Worm (Caenorhabditis elegans) whole organism, midembryonic: ENCODE results near the gene txt-13.

Experiments used
- flt-1 ChIP-seq: fragments of 200-800 bp; sonication (Bioruptor generic); IDR thresholded peaks from 2 replicates; pipeline ENCODE4 v1.3.6; 2022; ENCODE audit warnings: missing genetic modification characterization, missing compliant biosample characterization
- klf-2 ChIP-seq: fragments of 200-800 bp; sonication (Bioruptor generic); conservative IDR thresholded peaks from 2 replicates; pipeline ENCODE4 v1.3.6; 2022; ENCODE audit warnings: missing genetic modification reagents, missing genetic modification characterization, missing compliant biosample characterization
- med-1 ChIP-seq: sonication (generic microtip); optimal IDR thresholded peaks from 2 replicates; lab custom pipeline; 2017; ENCODE audit warnings: missing genetic modification characterization, mild to moderate bottlenecking, missing compliant biosample characterization, antibody characterized with exemption, missing genetic modification reagents; ENCODE audit not compliant: insufficient read depth
- tab-1 ChIP-seq: fragments of 200-800 bp; sonication (Bioruptor generic); IDR thresholded peaks from 2 replicates; pipeline ENCODE4 v1.3.6; 2022; ENCODE audit warnings: missing genetic modification characterization, missing compliant biosample characterization
- ztf-29 ChIP-seq: fragments of 200-800 bp; sonication (Bioruptor generic); IDR thresholded peaks from 2 replicates; pipeline ENCODE4 v1.3.6; 2022; ENCODE audit warnings: missing genetic modification reagents, missing genetic modification characterization, missing compliant biosample characterization

- TF ChIP-seq klf-2 (GFP tag; lab: Robert Waterston, UW) (no peak), flt-1 (GFP tag; lab: Robert Waterston, UW) (no peak), tab-1 (no peak), med-1 (no peak), ztf-29 (GFP tag; lab: Robert Waterston, UW) (no peak)
Measured at ce11 chrII:10574177-10574576, 3.8 kb downstream of the txt-13 start.
